Fruit fly (Drosophila melanogaster) whole organism, embryonic: Measurements from ENCODE around the gene CG4953.

Experiments
- Antp ChIP-seq: fragments of 200-800 bp; sonication (Bioruptor generic); optimal IDR thresholded peaks from 3 replicates; lab custom pipeline; 2016; ENCODE audit warnings: missing biosample characterization, missing genetic modification characterization
- Atf-2 ChIP-seq: fragments of 200-800 bp; sonication (Bioruptor generic); optimal IDR thresholded peaks from 2 replicates; lab custom pipeline; 2016; ENCODE audit warnings: missing biosample characterization, missing genetic modification characterization
- Bgb ChIP-seq: fragments of 200-800 bp; sonication (Bioruptor generic); IDR thresholded peaks from 2 replicates; pipeline ENCODE4 v1.3.6; 2022; ENCODE audit warnings: missing biosample characterization, missing genetic modification characterization; ENCODE audit not compliant: partially characterized antibody
- CG11085 ChIP-seq: fragments of 200-800 bp; sonication (Bioruptor generic); IDR thresholded peaks from 2 replicates; pipeline ENCODE4 v1.3.6; 2022; ENCODE audit warnings: missing biosample characterization, missing genetic modification characterization
- CG11456 ChIP-seq: fragments of 200-800 bp; sonication (Bioruptor generic); IDR thresholded peaks from 3 replicates; pipeline ENCODE4 v1.3.6; 2022; ENCODE audit warnings: missing biosample characterization, missing genetic modification characterization
- CG15479 ChIP-seq: fragments of 200-800 bp; sonication (Bioruptor generic); optimal IDR thresholded peaks from 3 replicates; lab custom pipeline; 2019; ENCODE audit warnings: missing biosample characterization, mild to moderate bottlenecking, missing genetic modification characterization, moderate library complexity
- CG1647 ChIP-seq: fragments of 200-800 bp; sonication (Bioruptor generic); optimal IDR thresholded peaks from 3 replicates; lab custom pipeline; 2016; ENCODE audit warnings: missing biosample characterization, missing genetic modification characterization
- CG18476 ChIP-seq: fragments of 200-800 bp; sonication (Bioruptor generic); optimal IDR thresholded peaks from 2 replicates; lab custom pipeline; 2016; ENCODE audit warnings: missing biosample characterization, mild to moderate bottlenecking, missing genetic modification characterization
- CG2199 ChIP-seq: fragments of 200-800 bp; sonication (Bioruptor generic); IDR thresholded peaks from 3 replicates; pipeline ENCODE4 v1.3.6; 2022; ENCODE audit warnings: missing biosample characterization, missing genetic modification characterization
- CG3838 ChIP-seq: fragments of 200-800 bp; sonication (Bioruptor generic); optimal IDR thresholded peaks from 3 replicates; lab custom pipeline; 2016; ENCODE audit warnings: missing biosample characterization, missing genetic modification characterization
- CG43689 ChIP-seq: fragments of 200-800 bp; sonication (Bioruptor generic); IDR thresholded peaks from 2 replicates; pipeline ENCODE4 v1.3.6; 2022; ENCODE audit warnings: missing biosample characterization, missing genetic modification characterization
- CG6765 ChIP-seq: fragments of 200-800 bp; sonication (Bioruptor generic); optimal IDR thresholded peaks from 3 replicates; lab custom pipeline; 2017; ENCODE audit warnings: missing biosample characterization, mild to moderate bottlenecking, missing genetic modification characterization
- CG6854 ChIP-seq: fragments of 200-800 bp; sonication (Bioruptor generic); optimal IDR thresholded peaks from 3 replicates; lab custom pipeline; 2017; ENCODE audit warnings: missing biosample characterization, mild to moderate bottlenecking, missing genetic modification characterization
- CG7786 ChIP-seq: fragments of 200-800 bp; sonication (Bioruptor generic); optimal IDR thresholded peaks from 2 replicates; lab custom pipeline; 2016; ENCODE audit warnings: missing biosample characterization, missing genetic modification characterization
- CG7839 ChIP-seq: fragments of 200-800 bp; sonication (Bioruptor generic); optimal IDR thresholded peaks from 3 replicates; lab custom pipeline; 2018; ENCODE audit warnings: missing biosample characterization, mild to moderate bottlenecking, missing genetic modification characterization, moderate library complexity
- CG9437 ChIP-seq: fragments of 200-800 bp; sonication (Bioruptor generic); optimal IDR thresholded peaks from 2 replicates; lab custom pipeline; 2018; ENCODE audit warnings: missing biosample characterization, mild to moderate bottlenecking, missing genetic modification characterization
- CG9817 ChIP-seq: fragments of 200-800 bp; sonication (Bioruptor generic); optimal IDR thresholded peaks from 2 replicates; lab custom pipeline; 2018; ENCODE audit warnings: missing biosample characterization, mild to moderate bottlenecking, missing genetic modification characterization, moderate library complexity
- CG9932 ChIP-seq: fragments of 200-800 bp; sonication (Bioruptor generic); IDR thresholded peaks from 2 replicates; pipeline ENCODE4 v1.3.6; 2022; ENCODE audit warnings: missing biosample characterization, missing genetic modification characterization
- CTCF ChIP-seq: fragments of 200-800 bp; sonication (Bioruptor generic); optimal IDR thresholded peaks from 2 replicates; lab custom pipeline; 2017; ENCODE audit warnings: missing biosample characterization, mild to moderate bottlenecking, missing genetic modification characterization, moderate library complexity
- CkIIα-i1 ChIP-seq: fragments of 200-800 bp; sonication (Bioruptor generic); IDR thresholded peaks from 2 replicates; pipeline ENCODE4 v1.3.6; 2022; ENCODE audit warnings: missing biosample characterization, missing genetic modification characterization
- Doc2 ChIP-seq: fragments of 200-800 bp; sonication (Bioruptor generic); IDR thresholded peaks from 2 replicates; pipeline ENCODE4 v1.3.6; 2022; ENCODE audit warnings: missing biosample characterization, missing genetic modification characterization
- Eip74EF ChIP-seq, 2 experiments: fragments of 200-800 bp in 1 of 2; fragments of >200 bp in 1 of 2; sonication (Bioruptor generic) in 1 of 2; optimal IDR thresholded peaks; 2 replicates each; lab custom pipeline; 2017 to 2019; ENCODE audit warnings: missing biosample characterization in 2 of 2, missing genetic modification characterization in 2 of 2, mild to moderate bottlenecking in 1 of 2, moderate library complexity in 1 of 2
- Fer2 ChIP-seq: fragments of 200-800 bp; sonication (Bioruptor generic); optimal IDR thresholded peaks from 2 replicates; lab custom pipeline; 2018; ENCODE audit warnings: missing biosample characterization, mild to moderate bottlenecking, missing genetic modification characterization, moderate library complexity
- H2.0 ChIP-seq: fragments of 200-800 bp; sonication (Bioruptor generic); IDR thresholded peaks from 2 replicates; pipeline ENCODE4 v1.3.6; 2022; ENCODE audit warnings: missing biosample characterization, missing genetic modification characterization
- Hmx ChIP-seq: fragments of 200-800 bp; sonication (Bioruptor generic); optimal IDR thresholded peaks from 2 replicates; lab custom pipeline; 2016; ENCODE audit warnings: missing biosample characterization, missing genetic modification characterization
- Hr78 ChIP-seq, 2 experiments: fragments of 200-800 bp in 1 of 2; fragments of >200 bp in 1 of 2; sonication (Bioruptor generic) in 1 of 2; optimal IDR thresholded peaks; 2 replicates each; lab custom pipeline; 2017 to 2019; ENCODE audit warnings: missing biosample characterization in 2 of 2, missing genetic modification characterization in 2 of 2, mild to moderate bottlenecking in 1 of 2, moderate library complexity in 1 of 2
- MESR4 ChIP-seq: fragments of 200-800 bp; sonication (Bioruptor generic); optimal IDR thresholded peaks from 2 replicates; lab custom pipeline; 2018; ENCODE audit warnings: missing biosample characterization, mild to moderate bottlenecking, missing genetic modification characterization, moderate library complexity
- Nf-YA ChIP-seq: fragments of 200-800 bp; sonication (Bioruptor generic); IDR thresholded peaks from 2 replicates; pipeline ENCODE4 v1.3.6; 2022; ENCODE audit warnings: missing biosample characterization, missing genetic modification characterization
- Nf-YB ChIP-seq: fragments of 200-800 bp; sonication (Bioruptor generic); optimal IDR thresholded peaks from 3 replicates; lab custom pipeline; 2019; ENCODE audit warnings: missing biosample characterization, mild to moderate bottlenecking, missing genetic modification characterization, moderate library complexity
- Oli ChIP-seq: fragments of 200-800 bp; sonication (Bioruptor generic); optimal IDR thresholded peaks from 2 replicates; lab custom pipeline; 2018; ENCODE audit warnings: missing biosample characterization, mild to moderate bottlenecking, missing genetic modification characterization, moderate library complexity
- Sox100B ChIP-seq: fragments of 200-800 bp; sonication (Bioruptor generic); optimal IDR thresholded peaks from 3 replicates; lab custom pipeline; 2018; ENCODE audit warnings: missing biosample characterization, mild to moderate bottlenecking, missing genetic modification characterization
- Taf1 ChIP-seq: fragments of 200-800 bp; sonication (Bioruptor generic); IDR thresholded peaks from 2 replicates; pipeline ENCODE4 v1.3.6; 2022; ENCODE audit warnings: missing biosample characterization, missing genetic modification characterization
- Usf ChIP-seq: fragments of 200-800 bp; sonication (Bioruptor generic); optimal IDR thresholded peaks from 2 replicates; lab custom pipeline; 2017; ENCODE audit warnings: missing genotype, missing biosample characterization, missing genetic modification characterization
- abd-A ChIP-seq: fragments of 200-800 bp; sonication (Bioruptor generic); optimal IDR thresholded peaks from 3 replicates; lab custom pipeline; 2019; ENCODE audit warnings: missing biosample characterization, mild to moderate bottlenecking, missing genetic modification characterization, moderate library complexity
- az2 ChIP-seq: fragments of 200-800 bp; sonication (Bioruptor generic); optimal IDR thresholded peaks from 3 replicates; lab custom pipeline; 2016; ENCODE audit warnings: missing biosample characterization, missing genetic modification characterization
- dan ChIP-seq: fragments of 200-800 bp; sonication (Bioruptor generic); IDR thresholded peaks from 2 replicates; pipeline ENCODE4 v1.3.6; 2022; ENCODE audit warnings: missing biosample characterization, missing genetic modification characterization
- emc ChIP-seq: fragments of 200-800 bp; sonication (Bioruptor generic); optimal IDR thresholded peaks from 2 replicates; lab custom pipeline; 2016; ENCODE audit warnings: missing biosample characterization, missing genetic modification characterization
- fu2 ChIP-seq: fragments of 200-800 bp; sonication (Bioruptor generic); optimal IDR thresholded peaks from 2 replicates; lab custom pipeline; 2016; ENCODE audit warnings: missing biosample characterization, missing genetic modification characterization
- lilli ChIP-seq: fragments of 200-800 bp; sonication (Bioruptor generic); optimal IDR thresholded peaks from 3 replicates; lab custom pipeline; 2016; ENCODE audit warnings: missing biosample characterization, missing genetic modification characterization
- mam ChIP-seq: fragments of 200-800 bp; sonication (Bioruptor generic); optimal IDR thresholded peaks from 3 replicates; lab custom pipeline; 2016; ENCODE audit warnings: missing biosample characterization, missing genetic modification characterization
- mld ChIP-seq: fragments of 200-800 bp; sonication (Bioruptor generic); IDR thresholded peaks from 3 replicates; pipeline ENCODE4 v1.3.6; 2022; ENCODE audit warnings: missing biosample characterization, missing genetic modification characterization; ENCODE audit not compliant: partially characterized antibody
- oc ChIP-seq: fragments of 200-800 bp; sonication (Bioruptor generic); optimal IDR thresholded peaks from 2 replicates; lab custom pipeline; 2018; ENCODE audit warnings: missing biosample characterization, mild to moderate bottlenecking, missing genetic modification characterization, moderate library complexity
- p53 ChIP-seq: fragments of 200-800 bp; sonication (Bioruptor generic); optimal IDR thresholded peaks from 2 replicates; lab custom pipeline; 2016; ENCODE audit warnings: missing biosample characterization, missing genetic modification characterization
- pzg ChIP-seq: fragments of 200-800 bp; sonication (Bioruptor generic); optimal IDR thresholded peaks from 3 replicates; lab custom pipeline; 2018; ENCODE audit warnings: missing biosample characterization, mild to moderate bottlenecking, missing genetic modification characterization, moderate library complexity
- sima ChIP-seq: fragments of 200-800 bp; sonication (Bioruptor generic); optimal IDR thresholded peaks from 2 replicates; lab custom pipeline; 2016; ENCODE audit warnings: missing biosample characterization, missing genetic modification characterization
- ttk ChIP-seq: fragments of 200-800 bp; sonication (Bioruptor generic); IDR thresholded peaks from 2 replicates; pipeline ENCODE4 v2.1.2; 2022; ENCODE audit warnings: missing biosample characterization, missing genetic modification characterization
- tx ChIP-seq: fragments of 200-800 bp; sonication (Bioruptor generic); optimal IDR thresholded peaks from 2 replicates; lab custom pipeline; 2016; ENCODE audit warnings: missing biosample characterization, missing genetic modification characterization
- zen2 ChIP-seq: fragments of 200-800 bp; sonication (Bioruptor generic); IDR thresholded peaks from 3 replicates; pipeline ENCODE4 v1.3.6; 2022; ENCODE audit warnings: missing biosample characterization, missing genetic modification characterization; ENCODE audit not compliant: partially characterized antibody
- zf30C ChIP-seq: fragments of 200-800 bp; sonication (Bioruptor generic); optimal IDR thresholded peaks from 3 replicates; lab custom pipeline; 2018; ENCODE audit warnings: missing biosample characterization, mild to moderate bottlenecking, missing genetic modification characterization

Gene CG4953

dm6 chr2L:10260750-10261493 is 5.6 kb upstream of the CG4953 start, which contains the start of gene Pten (continued):
- no peak for TF ChIP-seq Nf-YB
- TF ChIP-seq p53 (GFP tag; lab: Kevin White, UChicago) = no peak
- TF ChIP-seq CTCF (GFP tag; lab: Kevin White, UChicago) = peak; percentile 4
- peak; percentile 14 for TF ChIP-seq Fer2 (tag; lab: Kevin White, UChicago)
- peak; percentile 62 for TF ChIP-seq az2 (GFP tag; lab: Kevin White, UChicago)
- TF ChIP-seq dan (GFP tag; lab: Robert Waterston, UW) = no peak
- no peak for TF ChIP-seq oc
- no peak; the same call in 1 of the 2 replicates for TF ChIP-seq H2.0 (GFP tag; lab: Robert Waterston, UW)
- TF ChIP-seq Oli (tag; lab: Kevin White, UChicago) = no peak
- peak; percentile 48 for TF ChIP-seq CG7786 (GFP tag; lab: Kevin White, UChicago)
- peak; percentile 41 for TF ChIP-seq Hmx (GFP tag; lab: Kevin White, UChicago)
- TF ChIP-seq emc (GFP tag; lab: Kevin White, UChicago) = peak; percentile 7
- TF ChIP-seq CG6765 (GFP tag; lab: Kevin White, UChicago) = peak; percentile 37
- peak; percentile 69 for TF ChIP-seq lilli (GFP tag; lab: Kevin White, UChicago)
- TF ChIP-seq pzg (GFP tag; lab: Kevin White, UChicago) = peak; percentile 83
- no peak for TF ChIP-seq CG11456 (GFP tag; lab: Robert Waterston, UW)
- TF ChIP-seq CkIIα-i1 = no peak
- no peak for TF ChIP-seq abd-A
- TF ChIP-seq CG15479 = no peak
- no peak for TF ChIP-seq ttk (GFP tag; lab: Robert Waterston, UW)
- peak; percentile 80; the same call in 2 of the 3 replicates for TF ChIP-seq mld (GFP tag; lab: Robert Waterston, UW)
- TF ChIP-seq CG11085 (GFP tag; lab: Robert Waterston, UW) = no peak
- TF ChIP-seq Sox100B (GFP tag; lab: Kevin White, UChicago) = peak; percentile 63
- TF ChIP-seq zen2 = no peak; the same call in 2 of the 3 replicates
- no peak for TF ChIP-seq Doc2 (GFP tag; lab: Robert Waterston, UW)
- peak; percentile 52 for TF ChIP-seq Atf-2 (GFP tag; lab: Kevin White, UChicago)
- peak; percentile 92 for TF ChIP-seq MESR4 (GFP tag; lab: Kevin White, UChicago)
- no peak for TF ChIP-seq Usf (GFP tag; lab: Kevin White, UChicago)
- TF ChIP-seq fu2 (GFP tag; lab: Kevin White, UChicago) = peak; percentile 61
- no peak for TF ChIP-seq CG3838 (GFP tag; lab: Kevin White, UChicago)
- no peak for TF ChIP-seq CG43689 (GFP tag; lab: Robert Waterston, UW)
- peak; percentile 38 for TF ChIP-seq CG1647 (GFP tag; lab: Kevin White, UChicago)
- TF ChIP-seq Taf1 (GFP tag; lab: Robert Waterston, UW) = 0 out of 2 replicates have a peak, but pooled peaks have one; percentile 18
- TF ChIP-seq CG7839 (tag; lab: Kevin White, UChicago) = no peak
- no peak for TF ChIP-seq Nf-YA
- peak; percentile 74 for TF ChIP-seq mam (GFP tag; lab: Kevin White, UChicago)
- no peak for TF ChIP-seq zf30C
- peak; percentile 28 for TF ChIP-seq sima (GFP tag; lab: Kevin White, UChicago)
- peak; percentile 5 for TF ChIP-seq CG6854 (GFP tag; lab: Kevin White, UChicago)
- no peak for TF ChIP-seq CG2199 (GFP tag; lab: Robert Waterston, UW)
- peak; percentile 25 for TF ChIP-seq CG9437 (GFP tag; lab: Kevin White, UChicago)
- no peak for TF ChIP-seq Antp (GFP tag; lab: Kevin White, UChicago)
- TF ChIP-seq tx (GFP tag; lab: Kevin White, UChicago) = peak; percentile 64
- TF ChIP-seq CG9817 (tag; lab: Kevin White, UChicago) = no peak
- TF ChIP-seq Bgb (GFP tag; lab: Robert Waterston, UW) = peak; percentile 91
- TF ChIP-seq CG9932 (GFP tag; lab: Robert Waterston, UW) = no peak
- TF ChIP-seq Hr78 (GFP tag; optimal IDR thresholded peaks at IDR 0.05; lab: Kevin White, UChicago) = no peak
- TF ChIP-seq Eip74EF (GFP tag; optimal IDR thresholded peaks at IDR 0.05; lab: Kevin White, UChicago) = no peak
- peak; percentile 68 for TF ChIP-seq CG18476 (GFP tag; lab: Kevin White, UChicago)
